Worm (Caenorhabditis elegans) whole organism, L4 larva: ENCODE results near the gene mes-4.

ENCODE experiments used
- F10B5.3 ChIP-seq: sonication (generic microtip); optimal IDR thresholded peaks from 2 replicates; lab custom pipeline; 2016; ENCODE audit warnings: mild to moderate bottlenecking, missing genetic modification characterization, missing compliant biosample characterization
- F26F4.8 ChIP-seq: fragments of 200-800 bp; sonication (Bioruptor generic); conservative IDR thresholded peaks from 2 replicates; pipeline ENCODE4 v1.3.6; 2022; ENCODE audit warnings: missing genetic modification characterization, missing compliant biosample characterization
- F49E8.2 ChIP-seq: sonication (generic microtip); optimal IDR thresholded peaks from 2 replicates; lab custom pipeline; 2016; ENCODE audit warnings: missing compliant biosample characterization, mild to moderate bottlenecking, missing genetic modification characterization, borderline replicate concordance
- T26A8.4 ChIP-seq: fragments of 200-800 bp; sonication (Bioruptor generic); IDR thresholded peaks from 2 replicates; pipeline ENCODE4 v1.3.6; 2022; ENCODE audit warnings: missing genetic modification characterization, missing compliant biosample characterization
- Y105C5A.15 ChIP-seq: fragments of 200-800 bp; sonication (Bioruptor generic); IDR thresholded peaks from 2 replicates; pipeline ENCODE4 v1.3.6; 2022; ENCODE audit warnings: missing genetic modification characterization, missing compliant biosample characterization
- Y75B8A.6 ChIP-seq: fragments of 200-800 bp; sonication (Bioruptor generic); IDR thresholded peaks from 2 replicates; pipeline ENCODE4 v1.3.6; 2022; ENCODE audit warnings: missing genetic modification reagents, missing genetic modification characterization, missing compliant biosample characterization
- ZK337.2 ChIP-seq: fragments of 200-800 bp; sonication (Bioruptor generic); IDR thresholded peaks from 2 replicates; pipeline ENCODE4 v1.3.6; 2022; ENCODE audit warnings: missing genetic modification reagents, missing genetic modification characterization, missing compliant biosample characterization
- aha-1 ChIP-seq: fragments of 150-350 bp; peaks from one replicate; lab custom pipeline; 2014; ENCODE audit warnings: missing biosample characterization, missing genetic modification characterization
- arid-1 ChIP-seq: fragments of 200-800 bp; sonication (Bioruptor generic); conservative IDR thresholded peaks from 2 replicates; pipeline ENCODE4 v1.3.6; 2022; ENCODE audit warnings: missing genetic modification reagents, missing genetic modification characterization, missing compliant biosample characterization
- attf-4 ChIP-seq: sonication (generic microtip); optimal IDR thresholded peaks from 3 replicates; lab custom pipeline; 2017; ENCODE audit warnings: missing biosample characterization, missing genetic modification characterization
- ceh-44 ChIP-seq: fragments of 200-800 bp; sonication (Bioruptor generic); IDR thresholded peaks from 2 replicates; pipeline ENCODE4 v1.3.6; 2022; ENCODE audit warnings: missing genetic modification reagents, missing genetic modification characterization, missing compliant biosample characterization
- ceh-62 ChIP-seq: sonication (generic microtip); optimal IDR thresholded peaks from 2 replicates; lab custom pipeline; 2017; ENCODE audit warnings: missing biosample characterization, missing genetic modification characterization
- ces-1 ChIP-seq: fragments of 150-350 bp; sonication (generic microtip); optimal IDR thresholded peaks from 4 replicates; lab custom pipeline; 2014; ENCODE audit warnings: missing biosample characterization, missing genetic modification reagents, missing genetic modification characterization
- ctbp-1 ChIP-seq: fragments of 200-800 bp; sonication (Bioruptor generic); IDR thresholded peaks from 2 replicates; pipeline ENCODE4 v1.3.6; 2022; ENCODE audit warnings: missing genetic modification reagents, missing genetic modification characterization, missing compliant biosample characterization
- daf-16 ChIP-seq, 3 experiments: sonication (generic microtip); optimal IDR thresholded peaks; 2 replicates each; lab custom pipeline; 2016 to 2017; ENCODE audit warnings: missing genetic modification characterization in 3 of 3, missing genetic modification reagents in 3 of 3, mild to moderate bottlenecking in 2 of 3, missing compliant biosample characterization in 2 of 3, missing biosample characterization in 1 of 3, moderate library complexity in 1 of 3
- daf-8 ChIP-seq: fragments of 200-800 bp; sonication (Bioruptor generic); IDR thresholded peaks from 2 replicates; pipeline ENCODE4 v1.3.6; 2022; ENCODE audit warnings: missing genetic modification characterization, missing compliant biosample characterization
- dmd-8 ChIP-seq: fragments of 200-800 bp; sonication (Bioruptor generic); IDR thresholded peaks from 2 replicates; pipeline ENCODE4 v1.3.6; 2022; ENCODE audit warnings: missing genetic modification characterization, missing compliant biosample characterization
- duxl-1 ChIP-seq: sonication (generic microtip); optimal IDR thresholded peaks from 2 replicates; lab custom pipeline; 2016; ENCODE audit warnings: mild to moderate bottlenecking, missing genetic modification characterization, moderate library complexity, missing compliant biosample characterization; ENCODE audit not compliant: poor library complexity
- dve-1 ChIP-seq: sonication (generic microtip); optimal IDR thresholded peaks from 2 replicates; lab custom pipeline; 2017; ENCODE audit warnings: antibody characterized with exemption, mild to moderate bottlenecking, missing genetic modification characterization, missing compliant biosample characterization; ENCODE audit not compliant: insufficient read depth
- fkh-10 ChIP-seq: fragments of 150-350 bp; optimal IDR thresholded peaks from 2 replicates; lab custom pipeline; 2014; ENCODE audit warnings: missing biosample characterization, missing genetic modification reagents, missing genetic modification characterization
- hlh-11 ChIP-seq: fragments of 200-800 bp; sonication (Bioruptor generic); optimal IDR thresholded peaks from 2 replicates; lab custom pipeline; 2018; ENCODE audit warnings: mild to moderate bottlenecking, missing genetic modification characterization, missing compliant biosample characterization
- hlh-30 ChIP-seq: sonication (generic microtip); optimal IDR thresholded peaks from 2 replicates; lab custom pipeline; 2017; ENCODE audit warnings: antibody characterized with exemption, mild to moderate bottlenecking, missing genetic modification characterization, missing compliant biosample characterization; ENCODE audit not compliant: insufficient read depth
- lin-13 ChIP-seq: fragments of 150-350 bp; optimal IDR thresholded peaks from 2 replicates; lab custom pipeline; 2014; ENCODE audit warnings: missing biosample characterization, missing genetic modification reagents, missing genetic modification characterization
- lin-38 ChIP-seq: fragments of 200-800 bp; sonication (Bioruptor generic); IDR thresholded peaks from 2 replicates; pipeline ENCODE4 v1.3.6; 2022; ENCODE audit warnings: missing genetic modification reagents, missing genetic modification characterization, missing compliant biosample characterization
- madf-5 ChIP-seq, 2 experiments: fragments of 200-800 bp; sonication (Bioruptor generic); IDR thresholded peaks; 2 replicates each; pipeline ENCODE4 v1.3.6; 2022; ENCODE audit warnings: missing compliant biosample characterization in 2 of 2, missing genetic modification characterization in 2 of 2
- mdl-1 ChIP-seq, 2 experiments: fragments of 150-350 bp in 1 of 2; sonication (generic microtip) in 1 of 2; optimal IDR thresholded peaks; 2 replicates each; lab custom pipeline; 2014 to 2017; ENCODE audit warnings: missing biosample characterization in 2 of 2, missing genetic modification characterization in 2 of 2
- mxl-3 ChIP-seq: fragments of 200-800 bp; sonication (Bioruptor generic); optimal IDR thresholded peaks from 2 replicates; lab custom pipeline; 2018; ENCODE audit warnings: mild to moderate bottlenecking, missing genetic modification characterization, missing compliant biosample characterization
- nhr-102 ChIP-seq: sonication (generic microtip); optimal IDR thresholded peaks from 2 replicates; lab custom pipeline; 2016; ENCODE audit warnings: mild to moderate bottlenecking, missing genetic modification characterization, moderate library complexity, missing compliant biosample characterization
- nhr-25 ChIP-seq: sonication (generic microtip); optimal IDR thresholded peaks from 2 replicates; lab custom pipeline; 2017; ENCODE audit warnings: missing genetic modification characterization, mild to moderate bottlenecking, missing compliant biosample characterization, antibody characterized with exemption, moderate library complexity, borderline replicate concordance; ENCODE audit not compliant: insufficient read depth
- nhr-28 ChIP-seq: fragments of 150-350 bp; optimal IDR thresholded peaks from 2 replicates; lab custom pipeline; 2014; ENCODE audit warnings: missing biosample characterization, missing genetic modification characterization
- nhr-76 ChIP-seq: fragments of 150-350 bp; optimal IDR thresholded peaks from 2 replicates; lab custom pipeline; 2014; ENCODE audit warnings: missing biosample characterization, missing genetic modification characterization
- nhr-77 ChIP-seq: fragments of 150-350 bp; optimal IDR thresholded peaks from 2 replicates; lab custom pipeline; 2014; ENCODE audit warnings: missing biosample characterization, missing genetic modification characterization
- pha-4 ChIP-seq, 2 experiments: fragments of 150-350 bp in 1 of 2; fragments of 200-800 bp in 1 of 2; sonication (Bioruptor generic) in 1 of 2; IDR thresholded peaks in 1 of 2; optimal IDR thresholded peaks in 1 of 2; 2 replicates each; pipeline versions ENCODE4 v1.3.6 to Lab custom; 2014 to 2022; ENCODE audit warnings: missing genetic modification characterization in 2 of 2, missing genetic modification reagents in 2 of 2, missing biosample characterization in 1 of 2, missing compliant biosample characterization in 1 of 2
- pqm-1 ChIP-seq: sonication (generic microtip); optimal IDR thresholded peaks from 2 replicates; lab custom pipeline; 2017; ENCODE audit warnings: missing biosample characterization, missing genetic modification characterization
- sdz-12 ChIP-seq: fragments of 200-800 bp; sonication (Bioruptor generic); optimal IDR thresholded peaks from 2 replicates; lab custom pipeline; 2018; ENCODE audit warnings: mild to moderate bottlenecking, missing genetic modification characterization, missing compliant biosample characterization
- unc-130 ChIP-seq: sonication (generic microtip); optimal IDR thresholded peaks from 2 replicates; lab custom pipeline; 2016; ENCODE audit warnings: missing genetic modification reagents, missing genetic modification characterization, missing compliant biosample characterization
- unc-62 ChIP-seq, 3 experiments: fragments of 150-350 bp in 1 of 3; sonication (generic microtip); optimal IDR thresholded peaks in 2 of 3; peaks in 1 of 3; 1 replicate in 1 of 3; 2 replicates in 2 of 3; lab custom pipeline; 2014 to 2017; ENCODE audit warnings: missing biosample characterization in 3 of 3, missing genetic modification characterization in 3 of 3, missing genetic modification reagents in 3 of 3, missing genotype in 1 of 3
- zfp-2 ChIP-seq: sonication (generic microtip); optimal IDR thresholded peaks from 2 replicates; lab custom pipeline; 2016; ENCODE audit warnings: mild to moderate bottlenecking, missing genetic modification characterization, missing compliant biosample characterization
- ztf-11 ChIP-seq: fragments of 150-350 bp; optimal IDR thresholded peaks from 2 replicates; lab custom pipeline; 2014; ENCODE audit warnings: missing biosample characterization, missing genetic modification characterization
- ztf-7 ChIP-seq: fragments of 150-350 bp; optimal IDR thresholded peaks from 2 replicates; lab custom pipeline; 2014; ENCODE audit warnings: missing biosample characterization, missing genetic modification characterization

The mes-4 gene

DNA sequence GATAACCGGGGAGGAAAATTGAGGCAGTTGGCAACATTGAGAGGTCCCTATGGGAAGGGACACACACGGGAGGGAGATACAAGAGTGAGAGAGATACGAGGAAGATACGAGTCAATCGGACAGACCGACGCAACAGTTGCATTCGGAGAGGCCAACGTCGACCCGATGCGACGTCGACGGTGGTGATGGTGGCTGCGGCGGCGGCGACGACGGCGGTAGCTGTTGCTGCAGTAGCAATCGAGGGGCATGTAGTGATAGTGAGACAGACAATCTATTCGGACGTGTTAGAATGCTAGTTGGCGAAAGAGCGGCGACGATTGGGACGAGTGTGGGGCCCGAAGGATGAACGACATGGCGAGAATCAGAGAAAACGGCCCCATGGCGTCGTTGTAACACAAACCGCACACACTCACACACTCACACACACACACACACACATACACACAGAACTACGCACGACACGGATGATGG is 44.0 kb downstream of the mes-4 start (continued):
- TF ChIP-seq ZK337.2, result no peak
- TF ChIP-seq dve-1 (tag; lab: Kevin White, UChicago), result no peak
- TF ChIP-seq ceh-62 (tag; lab: Kevin White, UChicago), result no peak
- no peak for TF ChIP-seq ztf-7
- TF ChIP-seq madf-5 (GFP tag; IDR thresholded peaks at IDR 0.05; lab: Robert Waterston, UW), result no peak
- no peak for TF ChIP-seq daf-16 (GFP tag; optimal IDR thresholded peaks at IDR 0.05; lab: Kevin White, UChicago)
- no peak for TF ChIP-seq daf-16 (tag; optimal IDR thresholded peaks at IDR 0.05; lab: Kevin White, UChicago)
- no peak for TF ChIP-seq duxl-1 (tag; lab: Kevin White, UChicago)
- TF ChIP-seq ctbp-1 (GFP tag; lab: Robert Waterston, UW), result peak; percentile 41; the same call in 1 of the 2 replicates
- no peak for TF ChIP-seq lin-38
- no peak for TF ChIP-seq sdz-12 (GFP tag; lab: Kevin White, UChicago)
- TF ChIP-seq nhr-77 (tag; lab: Kevin White, UChicago), result no peak
- no peak for TF ChIP-seq ceh-44 (GFP tag; lab: Robert Waterston, UW)
- TF ChIP-seq daf-8 (GFP tag; lab: Robert Waterston, UW), result no peak
- TF ChIP-seq unc-130 (GFP tag; lab: Kevin White, UChicago), result no peak
- TF ChIP-seq pqm-1 (tag; lab: Kevin White, UChicago), result no peak
- no peak for TF ChIP-seq nhr-102
- TF ChIP-seq dmd-8 (GFP tag; lab: Robert Waterston, UW), result no peak
- no peak for TF ChIP-seq Y105C5A.15 (GFP tag; lab: Robert Waterston, UW)
- no peak for TF ChIP-seq nhr-25
- no peak for TF ChIP-seq zfp-2 (tag; lab: Kevin White, UChicago)
- TF ChIP-seq F26F4.8 (GFP tag; lab: Robert Waterston, UW), result no peak
- TF ChIP-seq nhr-76 (tag; lab: Kevin White, UChicago), result no peak
- TF ChIP-seq pha-4 (GFP tag; IDR thresholded peaks at IDR 0.05; lab: Robert Waterston, UW), result no peak
- no peak for TF ChIP-seq pha-4 (tag; optimal IDR thresholded peaks at IDR 0.05; lab: Kevin White, UChicago)
- TF ChIP-seq mxl-3 (GFP tag; lab: Kevin White, UChicago), result peak; percentile 57
- TF ChIP-seq lin-13 (GFP tag; lab: Kevin White, UChicago), result no peak
- TF ChIP-seq attf-4 (tag; lab: Kevin White, UChicago), result no peak
- no peak for TF ChIP-seq ztf-11
- TF ChIP-seq F49E8.2 (tag; lab: Kevin White, UChicago), result no peak
- TF ChIP-seq T26A8.4, result no peak
- no peak for TF ChIP-seq F10B5.3 (tag; lab: Kevin White, UChicago)
- TF ChIP-seq Y75B8A.6, result no peak
- TF ChIP-seq arid-1 (GFP tag; lab: Robert Waterston, UW), result no peak
- peak; percentile 73 for TF ChIP-seq hlh-11 (tag; lab: Kevin White, UChicago)
- peak in 1 of 2 experiments; percentile 56 for TF ChIP-seq mdl-1 (tag; optimal IDR thresholded peaks at IDR 0.05; lab: Kevin White, UChicago)
- TF ChIP-seq fkh-10, result no peak

ce11 chrV:13391378-13392258 is 45.7 kb downstream of the mes-4 start, which contains the start of gene somi-1:
Gene somi-1 (minus strand): TSS chrV:13391395.
- TF ChIP-seq mdl-1 (tag; optimal IDR thresholded peaks at IDR 0.05; lab: Kevin White, UChicago) (no peak), hlh-30 (tag; lab: Kevin White, UChicago) (peak; percentile 59), ctbp-1 (GFP tag; lab: Robert Waterston, UW) (peak; percentile 33; the same call in 1 of the 2 replicates), T26A8.4 (no peak), mxl-3 (GFP tag; lab: Kevin White, UChicago) (peak; percentile 0), fkh-10 (peak; percentile 57), nhr-28 (tag; lab: Kevin White, UChicago) (peak; percentile 47), nhr-102 (no peak), unc-62 (GFP tag; optimal IDR thresholded peaks at IDR 0.05 in 1 of 2; lab: Kevin White, UChicago) (peak in 1 of 2 experiments; percentile 88), unc-62 (tag; optimal IDR thresholded peaks at IDR 0.05; lab: Kevin White, UChicago) (no peak), aha-1 (tag; lab: Kevin White, UChicago) (peak; percentile 7), ces-1 (peak; percentile 83)
- TF ChIP-seq, all 104 proteins: peak for 8
